Fruit fly (Drosophila melanogaster): Measurements from ENCODE around the gene Mst87F.
A peak's percentile ranks its signal among the peaks of the same experiment; 100 is the strongest.

The Mst87F gene

dm6 chr3R:13799567-13800429, 28.0 kb downstream of the Mst87F start (continued):
- TF ChIP-seq bbx (GFP tag; IDR thresholded peaks at IDR 0.05; ENCODE audit: partially characterized antibody), result no peak
- TF ChIP-seq zf30C (GFP tag; optimal IDR thresholded peaks at IDR 0.05), result peak; percentile 83
- TF ChIP-seq dysf (GFP tag; IDR thresholded peaks at IDR 0.05), result 0 out of 3 replicates have a peak, but pooled peaks have one; percentile 17
- TF ChIP-seq caup (GFP tag; optimal IDR thresholded peaks at IDR 0.05; ENCODE audit: severe bottlenecking), result peak; percentile 18
- TF ChIP-seq unpg (GFP tag; optimal IDR thresholded peaks at IDR 0.05), result peak; percentile 60
- TF ChIP-seq Dref (GFP tag; IDR thresholded peaks at IDR 0.05), result no peak
- peak; percentile 12 for TF ChIP-seq CG7271 (tag; optimal IDR thresholded peaks at IDR 0.05)
- TF ChIP-seq CG9797 (GFP tag; optimal IDR thresholded peaks at IDR 0.05), result no peak
- TF ChIP-seq nmo (GFP tag; optimal IDR thresholded peaks at IDR 0.05), result peak; percentile 37
- TF ChIP-seq prd (optimal IDR thresholded peaks at IDR 0.05), result no peak
- peak; percentile 56; the same call in 2 of the 3 replicates for TF ChIP-seq prd (GFP tag; IDR thresholded peaks at IDR 0.05)
- TF ChIP-seq CG9727 (GFP tag; optimal IDR thresholded peaks at IDR 0.05), result peak; percentile 82
- no peak for TF ChIP-seq tup (GFP tag; optimal IDR thresholded peaks at IDR 0.05)
- peak; percentile 67 for TF ChIP-seq Ets65A (GFP tag)
- TF ChIP-seq CoRest (tag; optimal IDR thresholded peaks at IDR 0.05), result peak; percentile 58
- no peak for TF ChIP-seq Mes4 (GFP tag; optimal IDR thresholded peaks at IDR 0.05)
- no peak for TF ChIP-seq jing (GFP tag; optimal IDR thresholded peaks at IDR 0.05)
- peak; percentile 43 for TF ChIP-seq Sox100B (GFP tag; optimal IDR thresholded peaks at IDR 0.05)
- peak; percentile 49 for TF ChIP-seq az2 (GFP tag; optimal IDR thresholded peaks at IDR 0.05)
- peak; percentile 62 for TF ChIP-seq CG17829 (tag; optimal IDR thresholded peaks at IDR 0.05)
- TF ChIP-seq CG10979 (tag; optimal IDR thresholded peaks at IDR 0.05), result peak; percentile 72
- TF ChIP-seq peb (GFP tag; IDR thresholded peaks at IDR 0.05), result no peak
- TF ChIP-seq HLH3B (GFP tag; IDR thresholded peaks at IDR 0.05), result 0 out of 2 replicates have a peak, but pooled peaks have one; percentile 24
- TF ChIP-seq CG13775 (GFP tag; optimal IDR thresholded peaks at IDR 0.05), result peak; percentile 60
- no peak for TF ChIP-seq CG6854 (GFP tag; optimal IDR thresholded peaks at IDR 0.05)
- peak; percentile 31 for TF ChIP-seq Sox102F (GFP tag; optimal IDR thresholded peaks at IDR 0.05)
- peak; percentile 63 for TF ChIP-seq row (GFP tag; IDR thresholded peaks at IDR 0.05)
- no peak for TF ChIP-seq chn (GFP tag; optimal IDR thresholded peaks at IDR 0.05)
- TF ChIP-seq danr (GFP tag; IDR thresholded peaks at IDR 0.05), result no peak
- TF ChIP-seq chif (GFP tag; optimal IDR thresholded peaks at IDR 0.05), result no peak
- peak; percentile 27 for TF ChIP-seq tin (GFP tag; optimal IDR thresholded peaks at IDR 0.05)
- TF ChIP-seq D19A (tag; optimal IDR thresholded peaks at IDR 0.05), result peak; percentile 44
- TF ChIP-seq shn (GFP tag; optimal IDR thresholded peaks at IDR 0.05), result no peak
- peak; percentile 9 for TF ChIP-seq CG8359 (GFP tag; optimal IDR thresholded peaks at IDR 0.05; ENCODE audit: borderline replicate concordance)
- TF ChIP-seq CG15269 (tag; optimal IDR thresholded peaks at IDR 0.05), result peak; percentile 41
- peak; percentile 12 for TF ChIP-seq CG33557 (GFP tag; optimal IDR thresholded peaks at IDR 0.05)
- TF ChIP-seq trem (tag; optimal IDR thresholded peaks at IDR 0.05), result peak; percentile 43
- TF ChIP-seq Hmr (GFP tag; optimal IDR thresholded peaks at IDR 0.05), result peak; percentile 27
- no peak for TF ChIP-seq fu2 (GFP tag; optimal IDR thresholded peaks at IDR 0.05)
- peak; percentile 62 for TF ChIP-seq gsb-n (tag; optimal IDR thresholded peaks at IDR 0.05)
- peak; percentile 76 for TF ChIP-seq crol (GFP tag; IDR thresholded peaks at IDR 0.05)
- peak; percentile 76 for TF ChIP-seq dmrt11E (tag; optimal IDR thresholded peaks at IDR 0.05)
- TF ChIP-seq CG8765 (GFP tag; IDR thresholded peaks at IDR 0.05), result no peak
- peak; percentile 16 for TF ChIP-seq Nf-YB (GFP tag; optimal IDR thresholded peaks at IDR 0.05)
- peak; percentile 25 for TF ChIP-seq CG17385 (GFP tag; optimal IDR thresholded peaks at IDR 0.05)
- TF ChIP-seq CG6791 (GFP tag; IDR thresholded peaks at IDR 0.05; ENCODE audit: partially characterized antibody), result 0 out of 3 replicates have a peak, but pooled peaks have one; percentile 14
- peak; percentile 56 for TF ChIP-seq CG4424 (GFP tag; optimal IDR thresholded peaks at IDR 0.05)
- TF ChIP-seq tap (tag; optimal IDR thresholded peaks at IDR 0.05), result peak; percentile 25
